Worm (Caenorhabditis elegans): ENCODE results near the gene gex-3.

DNA sequence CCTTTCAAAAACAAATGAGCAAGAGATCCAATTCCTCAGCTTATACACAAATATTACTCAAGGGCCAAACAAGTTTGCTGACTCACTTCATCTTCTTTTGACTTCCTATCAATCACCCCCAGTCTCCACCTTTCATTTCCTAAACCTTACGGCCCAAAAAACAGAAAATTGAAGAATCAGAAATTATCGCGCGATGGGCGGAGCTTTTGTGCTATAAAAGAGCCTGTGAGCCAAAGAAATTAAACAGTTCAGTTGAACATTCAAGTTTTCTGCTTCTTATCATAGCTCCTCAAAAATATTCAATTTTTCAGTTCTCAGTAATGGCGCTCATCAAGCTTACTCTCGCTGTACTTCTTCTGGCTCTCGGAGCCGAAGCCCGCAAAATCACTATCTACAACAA is 24.4 kb upstream of the gex-3 start, which contains the start of gene thn-1:
- TF ChIP-seq D2030.7 (GFP tag; IDR thresholded peaks at IDR 0.05) (no peak), cebp-2 (GFP tag; IDR thresholded peaks at IDR 0.05) (no peak)

Data from whole organism, young adult.